Fruit fly (Drosophila melanogaster) whole organism, embryonic: ENCODE measurements around the gene Arp10.
A peak's percentile ranks its signal among the peaks of the same experiment; 100 is the strongest.

Experiments used
- Atf3 ChIP-seq: fragments of 200-800 bp; sonication (Bioruptor generic); optimal IDR thresholded peaks from 3 replicates; lab custom pipeline; 2016; ENCODE audit warnings: missing biosample characterization, missing genetic modification characterization
- B-H1 ChIP-seq: fragments of 200-800 bp; sonication (Bioruptor generic); IDR thresholded peaks from 3 replicates; pipeline ENCODE4 v1.3.6; 2022; ENCODE audit warnings: missing biosample characterization, missing genetic modification characterization
- Bgb ChIP-seq: fragments of 200-800 bp; sonication (Bioruptor generic); IDR thresholded peaks from 2 replicates; pipeline ENCODE4 v1.3.6; 2022; ENCODE audit warnings: missing biosample characterization, missing genetic modification characterization; ENCODE audit not compliant: partially characterized antibody
- CG10274 ChIP-seq: fragments of 200-800 bp; sonication (Bioruptor generic); optimal IDR thresholded peaks from 3 replicates; lab custom pipeline; 2017; ENCODE audit warnings: missing biosample characterization, mild to moderate bottlenecking, missing genetic modification characterization
- CG10543 ChIP-seq: fragments of 200-800 bp; sonication (Bioruptor generic); optimal IDR thresholded peaks from 3 replicates; lab custom pipeline; 2017; ENCODE audit warnings: missing biosample characterization, mild to moderate bottlenecking, missing genetic modification characterization, moderate library complexity
- CG12942 ChIP-seq: fragments of 200-800 bp; sonication (Bioruptor generic); optimal IDR thresholded peaks from 3 replicates; lab custom pipeline; 2016; ENCODE audit warnings: missing biosample characterization, missing genetic modification characterization
- CG13296 ChIP-seq: fragments of 200-800 bp; sonication (Bioruptor generic); optimal IDR thresholded peaks from 3 replicates; lab custom pipeline; 2018; ENCODE audit warnings: missing biosample characterization, mild to moderate bottlenecking, missing genetic modification characterization
- CG14441 ChIP-seq: fragments of 200-800 bp; sonication (Bioruptor generic); IDR thresholded peaks from 2 replicates; pipeline ENCODE4 v1.3.6; 2022; ENCODE audit warnings: missing biosample characterization, missing genetic modification characterization
- CG17612 ChIP-seq: fragments of 200-800 bp; sonication (Bioruptor generic); IDR thresholded peaks from 2 replicates; pipeline ENCODE4 v1.3.6; 2022; ENCODE audit warnings: missing biosample characterization, missing genetic modification characterization
- CG32772 ChIP-seq: fragments of 200-800 bp; sonication (Bioruptor generic); IDR thresholded peaks from 2 replicates; pipeline ENCODE4 v1.3.6; 2022; ENCODE audit warnings: missing biosample characterization, missing genetic modification characterization
- CG34376 ChIP-seq: fragments of 200-800 bp; sonication (Bioruptor generic); optimal IDR thresholded peaks from 2 replicates; lab custom pipeline; 2018; ENCODE audit warnings: missing biosample characterization, mild to moderate bottlenecking, missing genetic modification characterization
- CG4328 ChIP-seq: fragments of 200-800 bp; sonication (Bioruptor generic); optimal IDR thresholded peaks from 3 replicates; lab custom pipeline; 2017; ENCODE audit warnings: missing biosample characterization, missing genetic modification reagents, missing genetic modification characterization
- CG4707 ChIP-seq: fragments of 200-800 bp; sonication (Bioruptor generic); optimal IDR thresholded peaks from 2 replicates; lab custom pipeline; 2018; ENCODE audit warnings: missing biosample characterization, mild to moderate bottlenecking, missing genetic modification characterization, moderate library complexity
- CG5180 ChIP-seq: fragments of 200-800 bp; sonication (Bioruptor generic); optimal IDR thresholded peaks from 3 replicates; lab custom pipeline; 2017; ENCODE audit warnings: missing biosample characterization, missing genetic modification characterization, mild to moderate bottlenecking, moderate library complexity, missing genetic modification reagents
- CG5245 ChIP-seq: fragments of 200-800 bp; sonication (Bioruptor generic); optimal IDR thresholded peaks from 3 replicates; lab custom pipeline; 2016; ENCODE audit warnings: missing biosample characterization, missing genetic modification characterization
- CG6175 ChIP-seq: fragments of 200-800 bp; sonication (Bioruptor generic); IDR thresholded peaks from 3 replicates; pipeline ENCODE4 v1.3.6; 2022; ENCODE audit warnings: missing biosample characterization, missing genetic modification characterization
- CG6813 ChIP-seq: fragments of 200-800 bp; sonication (Bioruptor generic); optimal IDR thresholded peaks from 2 replicates; lab custom pipeline; 2017; ENCODE audit warnings: missing biosample characterization, missing genetic modification characterization, mild to moderate bottlenecking, moderate library complexity, missing genetic modification reagents
- CG8089 ChIP-seq: fragments of 200-800 bp; sonication (Bioruptor generic); optimal IDR thresholded peaks from 3 replicates; lab custom pipeline; 2016; ENCODE audit warnings: missing biosample characterization, missing genetic modification characterization
- CG8290 ChIP-seq, 3 experiments: fragments of 200-800 bp; sonication (Bioruptor generic); optimal IDR thresholded peaks; 2 replicates each; lab custom pipeline; 2016 to 2019; ENCODE audit warnings: missing biosample characterization in 3 of 3, missing genetic modification characterization in 3 of 3, mild to moderate bottlenecking in 2 of 3, moderate library complexity in 1 of 3
- Dad ChIP-seq: fragments of 200-800 bp; sonication (Bioruptor generic); optimal IDR thresholded peaks from 3 replicates; lab custom pipeline; 2016; ENCODE audit warnings: missing biosample characterization, missing genetic modification characterization
- Deaf1 ChIP-seq: fragments of 200-800 bp; optimal IDR thresholded peaks from 3 replicates; lab custom pipeline; 2019; ENCODE audit warnings: missing biosample characterization, mild to moderate bottlenecking, missing genetic modification characterization, moderate library complexity
- HHEX ChIP-seq: fragments of 200-800 bp; sonication (Bioruptor generic); optimal IDR thresholded peaks from 3 replicates; lab custom pipeline; 2017; ENCODE audit warnings: missing biosample characterization, mild to moderate bottlenecking, missing genetic modification characterization, missing genetic modification reagents
- MTF-1 ChIP-seq: fragments of 200-800 bp; sonication (Bioruptor generic); optimal IDR thresholded peaks from 2 replicates; lab custom pipeline; 2018; ENCODE audit warnings: missing biosample characterization, mild to moderate bottlenecking, missing genetic modification characterization, borderline replicate concordance
- Med ChIP-seq: fragments of 200-800 bp; sonication (Bioruptor generic); peaks from one replicate; lab custom pipeline; 2016; ENCODE audit warnings: missing biosample characterization, missing genetic modification characterization, mild to moderate bottlenecking, inconsistent platforms, moderate library complexity
- Pdp1 ChIP-seq, 2 experiments: fragments of 200-800 bp; sonication (Bioruptor generic); optimal IDR thresholded peaks; 3 replicates each; lab custom pipeline; 2016; ENCODE audit warnings: missing biosample characterization in 2 of 2, missing genetic modification characterization in 2 of 2, mild to moderate bottlenecking in 1 of 2, moderate library complexity in 1 of 2
- Six4 ChIP-seq: fragments of 200-800 bp; sonication (Bioruptor generic); optimal IDR thresholded peaks from 2 replicates; lab custom pipeline; 2016; ENCODE audit warnings: missing biosample characterization, missing genetic modification characterization
- bbx ChIP-seq: fragments of 200-800 bp; sonication (Bioruptor generic); IDR thresholded peaks from 2 replicates; pipeline ENCODE4 v1.3.6; 2022; ENCODE audit warnings: missing biosample characterization, missing genetic modification characterization; ENCODE audit not compliant: partially characterized antibody
- caup ChIP-seq: fragments of 200-800 bp; sonication (Bioruptor generic); optimal IDR thresholded peaks from 3 replicates; lab custom pipeline; 2017; ENCODE audit warnings: missing biosample characterization, mild to moderate bottlenecking, missing genetic modification characterization, moderate library complexity; ENCODE audit not compliant: severe bottlenecking
- chinmo ChIP-seq: fragments of 200-800 bp; sonication (Bioruptor generic); IDR thresholded peaks from 4 replicates; pipeline ENCODE4 v1.3.6; 2022; ENCODE audit warnings: missing biosample characterization, missing genetic modification characterization; ENCODE audit not compliant: partially characterized antibody
- crp ChIP-seq, 2 experiments: fragments of 200-800 bp; sonication (Bioruptor generic); optimal IDR thresholded peaks; 2 replicates in 1 of 2; 3 replicates in 1 of 2; lab custom pipeline; 2017; ENCODE audit warnings: missing biosample characterization in 2 of 2, missing genetic modification characterization in 2 of 2, mild to moderate bottlenecking in 1 of 2, moderate library complexity in 1 of 2
- da ChIP-seq: fragments of 200-800 bp; sonication (Bioruptor generic); optimal IDR thresholded peaks from 2 replicates; lab custom pipeline; 2016; ENCODE audit warnings: missing biosample characterization, missing genetic modification characterization
- dimm ChIP-seq: fragments of 200-800 bp; sonication (Bioruptor generic); IDR thresholded peaks from 2 replicates; pipeline ENCODE4 v1.3.6; 2022; ENCODE audit warnings: missing biosample characterization, missing genetic modification characterization
- exex ChIP-seq: fragments of 200-800 bp; sonication (Bioruptor generic); optimal IDR thresholded peaks from 4 replicates; lab custom pipeline; 2018; ENCODE audit warnings: missing biosample characterization, mild to moderate bottlenecking, missing genetic modification characterization, moderate library complexity
- ftz-f1 ChIP-seq: fragments of 200-800 bp; sonication (Bioruptor generic); optimal IDR thresholded peaks from 2 replicates; lab custom pipeline; 2016; ENCODE audit warnings: missing biosample characterization, missing genetic modification characterization
- gsb-n ChIP-seq: fragments of 200-800 bp; sonication (Bioruptor generic); optimal IDR thresholded peaks from 3 replicates; lab custom pipeline; 2018; ENCODE audit warnings: missing biosample characterization, mild to moderate bottlenecking, missing genetic modification characterization
- kah ChIP-seq: fragments of 200-800 bp; sonication (Bioruptor generic); optimal IDR thresholded peaks from 2 replicates; lab custom pipeline; 2018; ENCODE audit warnings: missing biosample characterization, mild to moderate bottlenecking, missing genetic modification characterization
- kay ChIP-seq: fragments of 200-800 bp; sonication (Bioruptor generic); optimal IDR thresholded peaks from 2 replicates; lab custom pipeline; 2016; ENCODE audit warnings: missing biosample characterization, missing genetic modification characterization
- ken ChIP-seq: fragments of 200-800 bp; sonication (Bioruptor generic); IDR thresholded peaks from 3 replicates; pipeline ENCODE4 v1.3.6; 2022; ENCODE audit warnings: missing biosample characterization, missing genetic modification characterization
- pb ChIP-seq: fragments of 200-800 bp; sonication (Bioruptor generic); optimal IDR thresholded peaks from 3 replicates; lab custom pipeline; 2016; ENCODE audit warnings: missing biosample characterization, missing genetic modification characterization
- sd ChIP-seq: fragments of 200-800 bp; sonication (Bioruptor generic); optimal IDR thresholded peaks from 3 replicates; lab custom pipeline; 2018; ENCODE audit warnings: missing biosample characterization, mild to moderate bottlenecking, missing genetic modification characterization, moderate library complexity
- sens-2 ChIP-seq: fragments of 200-800 bp; sonication (Bioruptor generic); IDR thresholded peaks from 2 replicates; pipeline ENCODE4 v1.3.6; 2022; ENCODE audit warnings: missing biosample characterization, missing genetic modification characterization
- sqz ChIP-seq: fragments of 200-800 bp; sonication (Bioruptor generic); optimal IDR thresholded peaks from 3 replicates; lab custom pipeline; 2018; ENCODE audit warnings: missing biosample characterization, mild to moderate bottlenecking, missing genetic modification characterization
- sr ChIP-seq: fragments of 200-800 bp; sonication (Bioruptor generic); IDR thresholded peaks from 3 replicates; pipeline ENCODE4 v1.3.6; 2022; ENCODE audit warnings: missing biosample characterization, missing genetic modification characterization
- sug ChIP-seq: fragments of 200-800 bp; optimal IDR thresholded peaks from 2 replicates; lab custom pipeline; 2019; ENCODE audit warnings: missing biosample characterization, mild to moderate bottlenecking, missing genetic modification characterization, moderate library complexity
- tll ChIP-seq, 2 experiments: fragments of 200-800 bp in 1 of 2; fragments of >200 bp in 1 of 2; sonication (Bioruptor generic) in 1 of 2; optimal IDR thresholded peaks; 2 replicates each; lab custom pipeline; 2017 to 2019; ENCODE audit warnings: missing biosample characterization in 2 of 2, missing genetic modification characterization in 2 of 2, mild to moderate bottlenecking in 1 of 2, moderate library complexity in 1 of 2
- ttk ChIP-seq: fragments of 200-800 bp; sonication (Bioruptor generic); IDR thresholded peaks from 2 replicates; pipeline ENCODE4 v2.1.2; 2022; ENCODE audit warnings: missing biosample characterization, missing genetic modification characterization
- tx ChIP-seq: fragments of 200-800 bp; sonication (Bioruptor generic); optimal IDR thresholded peaks from 2 replicates; lab custom pipeline; 2016; ENCODE audit warnings: missing biosample characterization, missing genetic modification characterization
- vvl ChIP-seq: fragments of 200-800 bp; sonication (Bioruptor generic); IDR thresholded peaks from 2 replicates; pipeline ENCODE4 v1.3.6; 2022; ENCODE audit warnings: missing biosample characterization, missing genetic modification characterization

Arp10 gene

dm6 chrX:19606558-19606957, 39.4 kb downstream of the Arp10 start:
- peak; percentile 61 for TF ChIP-seq CG5180 (GFP tag; lab: Kevin White, UChicago)
- TF ChIP-seq CG13296 (GFP tag; lab: Kevin White, UChicago) = no peak
- TF ChIP-seq Pdp1 (GFP tag; optimal IDR thresholded peaks at IDR 0.05; lab: Kevin White, UChicago) = peak in 1 of 2 experiments; percentile 76
- no peak for TF ChIP-seq Bgb (GFP tag; lab: Robert Waterston, UW)
- 0 out of 2 replicates have a peak, but pooled peaks have one; percentile 18 for TF ChIP-seq CG14441 (GFP tag; lab: Robert Waterston, UW)
- no peak for TF ChIP-seq gsb-n
- TF ChIP-seq da (GFP tag; lab: Kevin White, UChicago) = no peak
- TF ChIP-seq CG6813 (GFP tag; lab: Kevin White, UChicago) = no peak
- 0 out of 4 replicates have a peak, but pooled peaks have one; percentile 48 for TF ChIP-seq chinmo
- no peak for TF ChIP-seq CG12942 (GFP tag; lab: Kevin White, UChicago)
- TF ChIP-seq ftz-f1 (GFP tag; lab: Kevin White, UChicago) = peak; percentile 35
- peak; percentile 41 for TF ChIP-seq Med (GFP tag; lab: Kevin White, UChicago)
- peak; percentile 0; the same call in 1 of the 2 replicates for TF ChIP-seq vvl (GFP tag; lab: Robert Waterston, UW)
- no peak for TF ChIP-seq ttk (GFP tag; lab: Robert Waterston, UW)
- TF ChIP-seq sr (GFP tag; lab: Robert Waterston, UW) = peak; percentile 82
- no peak for TF ChIP-seq CG10274 (GFP tag; lab: Kevin White, UChicago)

dm6 chrX:19605915-19606314, 40.1 kb downstream of the Arp10 start:
- TF ChIP-seq kah (GFP tag; lab: Kevin White, UChicago) (peak; percentile 42), sd (tag; lab: Kevin White, UChicago) (peak; percentile 91), Pdp1 (GFP tag; optimal IDR thresholded peaks at IDR 0.05; lab: Kevin White, UChicago) (peak in 1 of 2 experiments; percentile 85), CG17612 (no peak), CG8089 (no peak), tx (no peak), kay (peak; percentile 80), caup (GFP tag; lab: Kevin White, UChicago) (no peak), sqz (GFP tag; lab: Kevin White, UChicago) (no peak), HHEX (GFP tag; lab: Kevin White, UChicago) (no peak), Six4 (GFP tag; lab: Kevin White, UChicago) (no peak), pb (no peak), CG8290 (GFP tag; optimal IDR thresholded peaks at IDR 0.05; lab: Kevin White, UChicago) (no peak), CG8290 (tag; optimal IDR thresholded peaks at IDR 0.05; lab: Kevin White, UChicago) (peak in 1 of 2 experiments; percentile 40), CG10543 (GFP tag; lab: Kevin White, UChicago) (peak; percentile 92), CG4707 (peak; percentile 39), B-H1 (GFP tag; lab: Robert Waterston, UW) (no peak), bbx (GFP tag; lab: Robert Waterston, UW) (0 out of 2 replicates have a peak, but pooled peaks have one; percentile 20), exex (tag; lab: Kevin White, UChicago) (peak; percentile 32), Bgb (GFP tag; lab: Robert Waterston, UW) (peak; percentile 9; the same call in 1 of the 2 replicates), CG6175 (GFP tag; lab: Robert Waterston, UW) (peak; percentile 51; the same call in 2 of the 3 replicates), tll (GFP tag; optimal IDR thresholded peaks at IDR 0.05; lab: Kevin White, UChicago) (no peak), sens-2 (GFP tag; lab: Robert Waterston, UW) (no peak), sug (tag; lab: Kevin White, UChicago) (peak; percentile 68), CG4328 (no peak), ken (no peak), CG34376 (GFP tag; lab: Kevin White, UChicago) (peak; percentile 0), CG5245 (GFP tag; lab: Kevin White, UChicago) (no peak), MTF-1 (no peak), CG32772 (GFP tag; lab: Robert Waterston, UW) (no peak), Atf3 (GFP tag; lab: Kevin White, UChicago) (no peak), dimm (GFP tag; lab: Robert Waterston, UW) (no peak), Dad (GFP tag; lab: Kevin White, UChicago) (no peak), Deaf1 (tag; lab: Kevin White, UChicago) (no peak), crp (GFP tag; optimal IDR thresholded peaks at IDR 0.05; lab: Kevin White, UChicago) (no peak)
